Fruit fly (Drosophila melanogaster): ENCODE data around the gene CG14671.

- TF ChIP-seq CG12299 (tag; optimal IDR thresholded peaks at IDR 0.05) (no peak), CG2875 (GFP tag; optimal IDR thresholded peaks at IDR 0.05) (no peak), bbx (GFP tag; IDR thresholded peaks at IDR 0.05; ENCODE audit: partially characterized antibody) (no peak), Deaf1 (tag; optimal IDR thresholded peaks at IDR 0.05) (no peak), hth (optimal IDR thresholded peaks at IDR 0.05) (no peak), CG8359 (GFP tag; optimal IDR thresholded peaks at IDR 0.05; ENCODE audit: borderline replicate concordance) (no peak), CG31365 (tag; optimal IDR thresholded peaks at IDR 0.05) (no peak), CG10209 (GFP tag; optimal IDR thresholded peaks at IDR 0.05) (no peak), MBD-R2 (GFP tag; IDR thresholded peaks at IDR 0.05) (no peak), HLHmδ (GFP tag; optimal IDR thresholded peaks at IDR 0.05) (no peak), Dref (GFP tag; IDR thresholded peaks at IDR 0.05) (no peak)
These were observed 48.0 kb downstream of the CG14671 start for dm6 chr3R:5516582-5517001.
